Fruit fly (Drosophila melanogaster) whole organism, embryonic: Measurements from ENCODE around the gene CG13081.

ENCODE experiments used
- ATbp ChIP-seq: fragments of 200-800 bp; sonication (Bioruptor generic); optimal IDR thresholded peaks from 2 replicates; lab custom pipeline; 2017; ENCODE audit warnings: missing biosample characterization, mild to moderate bottlenecking, missing genetic modification characterization, missing genetic modification reagents
- Adf1 ChIP-seq: fragments of 200-800 bp; sonication (Bioruptor generic); IDR thresholded peaks from 2 replicates; pipeline ENCODE4 v1.3.6; 2022; ENCODE audit warnings: missing biosample characterization, missing genetic modification characterization
- Atf-2 ChIP-seq: fragments of 200-800 bp; sonication (Bioruptor generic); optimal IDR thresholded peaks from 2 replicates; lab custom pipeline; 2016; ENCODE audit warnings: missing biosample characterization, missing genetic modification characterization
- Blimp-1 ChIP-seq: fragments of 200-800 bp; sonication (Bioruptor generic); optimal IDR thresholded peaks from 3 replicates; lab custom pipeline; 2018; ENCODE audit warnings: missing biosample characterization, missing genetic modification characterization, mild to moderate bottlenecking, moderate library complexity, missing genetic modification reagents
- CG10462 ChIP-seq: fragments of 200-800 bp; sonication (Bioruptor generic); optimal IDR thresholded peaks from 2 replicates; lab custom pipeline; 2016; ENCODE audit warnings: missing biosample characterization, missing genetic modification characterization
- CG11723 ChIP-seq: fragments of 200-800 bp; sonication (Bioruptor generic); optimal IDR thresholded peaks from 2 replicates; lab custom pipeline; 2017; ENCODE audit warnings: missing biosample characterization, mild to moderate bottlenecking, missing genetic modification characterization
- CG12299 ChIP-seq: fragments of 200-800 bp; sonication (Bioruptor generic); optimal IDR thresholded peaks from 2 replicates; lab custom pipeline; 2018; ENCODE audit warnings: missing biosample characterization, mild to moderate bottlenecking, missing genetic modification characterization
- CG12769 ChIP-seq: fragments of 200-800 bp; sonication (Bioruptor generic); optimal IDR thresholded peaks from 2 replicates; lab custom pipeline; 2019; ENCODE audit warnings: missing biosample characterization, mild to moderate bottlenecking, missing genetic modification characterization, moderate library complexity
- CG12942 ChIP-seq: fragments of 200-800 bp; sonication (Bioruptor generic); optimal IDR thresholded peaks from 3 replicates; lab custom pipeline; 2016; ENCODE audit warnings: missing biosample characterization, missing genetic modification characterization
- CG13624 ChIP-seq: fragments of 200-800 bp; sonication (Bioruptor generic); optimal IDR thresholded peaks from 2 replicates; lab custom pipeline; 2016; ENCODE audit warnings: missing biosample characterization, missing genetic modification characterization
- CG15073 ChIP-seq: fragments of 200-800 bp; sonication (Bioruptor generic); optimal IDR thresholded peaks from 2 replicates; lab custom pipeline; 2016; ENCODE audit warnings: missing biosample characterization, missing genetic modification characterization
- CG15479 ChIP-seq: fragments of 200-800 bp; sonication (Bioruptor generic); optimal IDR thresholded peaks from 3 replicates; lab custom pipeline; 2019; ENCODE audit warnings: missing biosample characterization, mild to moderate bottlenecking, missing genetic modification characterization, moderate library complexity
- CG16779 ChIP-seq: fragments of 200-800 bp; sonication (Bioruptor generic); IDR thresholded peaks from 2 replicates; pipeline ENCODE4 v1.3.6; 2022; ENCODE audit warnings: missing biosample characterization, missing genetic modification characterization
- CG17359 ChIP-seq: fragments of 200-800 bp; sonication (Bioruptor generic); optimal IDR thresholded peaks from 3 replicates; lab custom pipeline; 2018; ENCODE audit warnings: missing biosample characterization, mild to moderate bottlenecking, missing genetic modification characterization, moderate library complexity
- CG18262 ChIP-seq: fragments of 200-800 bp; optimal IDR thresholded peaks from 3 replicates; lab custom pipeline; 2019; ENCODE audit warnings: missing biosample characterization, mild to moderate bottlenecking, missing genetic modification characterization, moderate library complexity
- CG31224 ChIP-seq: fragments of 200-800 bp; sonication (Bioruptor generic); IDR thresholded peaks from 2 replicates; pipeline ENCODE4 v1.3.6; 2022; ENCODE audit warnings: missing biosample characterization, missing genetic modification characterization
- CG32772 ChIP-seq: fragments of 200-800 bp; sonication (Bioruptor generic); IDR thresholded peaks from 2 replicates; pipeline ENCODE4 v1.3.6; 2022; ENCODE audit warnings: missing biosample characterization, missing genetic modification characterization
- CG4730 ChIP-seq: fragments of 200-800 bp; sonication (Bioruptor generic); IDR thresholded peaks from 2 replicates; pipeline ENCODE4 v1.3.6; 2022; ENCODE audit warnings: missing biosample characterization, missing genetic modification characterization
- CG7839 ChIP-seq: fragments of 200-800 bp; sonication (Bioruptor generic); optimal IDR thresholded peaks from 3 replicates; lab custom pipeline; 2018; ENCODE audit warnings: missing biosample characterization, mild to moderate bottlenecking, missing genetic modification characterization, moderate library complexity
- CG7928 ChIP-seq: fragments of 200-800 bp; sonication (Bioruptor generic); optimal IDR thresholded peaks from 2 replicates; lab custom pipeline; 2017; ENCODE audit warnings: missing biosample characterization, mild to moderate bottlenecking, missing genetic modification characterization
- CG9932 ChIP-seq: fragments of 200-800 bp; sonication (Bioruptor generic); IDR thresholded peaks from 2 replicates; pipeline ENCODE4 v1.3.6; 2022; ENCODE audit warnings: missing biosample characterization, missing genetic modification characterization
- Dip3 ChIP-seq: fragments of 200-800 bp; sonication (Bioruptor generic); optimal IDR thresholded peaks from 3 replicates; lab custom pipeline; 2016; ENCODE audit warnings: missing biosample characterization, missing genetic modification characterization
- Dp ChIP-seq: fragments of 200-800 bp; sonication (Bioruptor generic); optimal IDR thresholded peaks from 2 replicates; lab custom pipeline; 2018; ENCODE audit warnings: missing biosample characterization, mild to moderate bottlenecking, missing genetic modification characterization, moderate library complexity
- Ets97D ChIP-seq: fragments of 200-800 bp; sonication (Bioruptor generic); optimal IDR thresholded peaks from 3 replicates; lab custom pipeline; 2016; ENCODE audit warnings: missing biosample characterization, missing genetic modification characterization
- Fer3 ChIP-seq: fragments of 200-800 bp; sonication (Bioruptor generic); optimal IDR thresholded peaks from 2 replicates; lab custom pipeline; 2018; ENCODE audit warnings: missing biosample characterization, mild to moderate bottlenecking, missing genetic modification characterization, moderate library complexity
- Gsc ChIP-seq: fragments of 200-800 bp; sonication (Bioruptor generic); IDR thresholded peaks from 2 replicates; pipeline ENCODE4 v1.3.6; 2022; ENCODE audit warnings: missing biosample characterization, missing genetic modification characterization
- H15 ChIP-seq: fragments of 200-800 bp; sonication (Bioruptor generic); IDR thresholded peaks from 3 replicates; pipeline ENCODE4 v1.3.6; 2022; ENCODE audit warnings: missing biosample characterization, missing genetic modification characterization
- HLH4C ChIP-seq: fragments of 200-800 bp; sonication (Bioruptor generic); IDR thresholded peaks from 3 replicates; pipeline ENCODE4 v1.3.6; 2022; ENCODE audit warnings: missing biosample characterization, missing genetic modification characterization; ENCODE audit not compliant: partially characterized antibody
- Meics ChIP-seq: fragments of 200-800 bp; sonication (Bioruptor generic); optimal IDR thresholded peaks from 2 replicates; lab custom pipeline; 2017; ENCODE audit warnings: missing biosample characterization, mild to moderate bottlenecking, missing genetic modification characterization
- Six4 ChIP-seq: fragments of 200-800 bp; sonication (Bioruptor generic); optimal IDR thresholded peaks from 2 replicates; lab custom pipeline; 2016; ENCODE audit warnings: missing biosample characterization, missing genetic modification characterization
- Sry-β ChIP-seq: fragments of 200-800 bp; sonication (Bioruptor generic); optimal IDR thresholded peaks from 2 replicates; lab custom pipeline; 2018; ENCODE audit warnings: missing biosample characterization, mild to moderate bottlenecking, missing genetic modification characterization, moderate library complexity
- ara ChIP-seq: fragments of 200-800 bp; sonication (Bioruptor generic); IDR thresholded peaks from 2 replicates; pipeline ENCODE4 v1.3.6; 2022; ENCODE audit warnings: missing biosample characterization, missing genetic modification characterization
- bsh ChIP-seq, 2 experiments: fragments of 200-800 bp; sonication (Bioruptor generic); optimal IDR thresholded peaks; 2 replicates each; lab custom pipeline; 2017 to 2018; ENCODE audit warnings: mild to moderate bottlenecking in 2 of 2, missing biosample characterization in 2 of 2, missing genetic modification characterization in 2 of 2, moderate library complexity in 1 of 2
- ci ChIP-seq: fragments of 200-800 bp; sonication (Bioruptor generic); IDR thresholded peaks from 3 replicates; pipeline ENCODE4 v1.3.6; 2022; ENCODE audit warnings: missing biosample characterization, missing genetic modification characterization
- corto ChIP-seq: fragments of 200-800 bp; sonication (Bioruptor generic); optimal IDR thresholded peaks from 2 replicates; lab custom pipeline; 2016; ENCODE audit warnings: missing biosample characterization, mild to moderate bottlenecking, missing genetic modification characterization, moderate library complexity
- disco-r ChIP-seq: fragments of 200-800 bp; sonication (Bioruptor generic); optimal IDR thresholded peaks from 2 replicates; lab custom pipeline; 2016; ENCODE audit warnings: missing biosample characterization, missing genetic modification characterization
- dmrt11E ChIP-seq: fragments of 200-800 bp; sonication (Bioruptor generic); optimal IDR thresholded peaks from 3 replicates; lab custom pipeline; 2018; ENCODE audit warnings: missing biosample characterization, mild to moderate bottlenecking, missing genetic modification characterization, moderate library complexity
- emc ChIP-seq: fragments of 200-800 bp; sonication (Bioruptor generic); optimal IDR thresholded peaks from 2 replicates; lab custom pipeline; 2016; ENCODE audit warnings: missing biosample characterization, missing genetic modification characterization
- gro ChIP-seq: fragments of 200-800 bp; sonication (Bioruptor generic); optimal IDR thresholded peaks from 2 replicates; lab custom pipeline; 2016; ENCODE audit warnings: missing biosample characterization, missing genetic modification characterization
- lilli ChIP-seq: fragments of 200-800 bp; sonication (Bioruptor generic); optimal IDR thresholded peaks from 3 replicates; lab custom pipeline; 2016; ENCODE audit warnings: missing biosample characterization, missing genetic modification characterization
- lov ChIP-seq, 2 experiments: fragments of 200-800 bp in 1 of 2; fragments of >200 bp in 1 of 2; sonication (Bioruptor generic) in 1 of 2; IDR thresholded peaks in 1 of 2; optimal IDR thresholded peaks in 1 of 2; 2 replicates in 1 of 2; 3 replicates in 1 of 2; pipeline versions ENCODE4 v1.3.6 to Lab custom; 2017 to 2022; ENCODE audit warnings: missing biosample characterization in 1 of 2, missing genetic modification characterization in 1 of 2
- mam ChIP-seq: fragments of 200-800 bp; sonication (Bioruptor generic); optimal IDR thresholded peaks from 3 replicates; lab custom pipeline; 2016; ENCODE audit warnings: missing biosample characterization, missing genetic modification characterization
- ssp ChIP-seq: fragments of 200-800 bp; sonication (Bioruptor generic); IDR thresholded peaks from 2 replicates; pipeline ENCODE4 v1.3.6; 2022; ENCODE audit warnings: missing biosample characterization, missing genetic modification characterization
- stwl ChIP-seq: fragments of 200-800 bp; sonication (Bioruptor generic); optimal IDR thresholded peaks from 3 replicates; lab custom pipeline; 2018; ENCODE audit warnings: missing biosample characterization, mild to moderate bottlenecking, missing genetic modification characterization, moderate library complexity
- tin ChIP-seq: fragments of 200-800 bp; sonication (Bioruptor generic); optimal IDR thresholded peaks from 3 replicates; lab custom pipeline; 2016; ENCODE audit warnings: missing biosample characterization, missing genetic modification characterization
- vfl ChIP-seq: fragments of 200-800 bp; sonication (Bioruptor generic); optimal IDR thresholded peaks from 2 replicates; lab custom pipeline; 2016; ENCODE audit warnings: missing biosample characterization, missing genetic modification characterization
- zen ChIP-seq: fragments of 200-800 bp; sonication (Bioruptor generic); optimal IDR thresholded peaks from 3 replicates; lab custom pipeline; 2018; ENCODE audit warnings: missing biosample characterization, mild to moderate bottlenecking, missing genetic modification characterization, moderate library complexity
- zen2 ChIP-seq: fragments of 200-800 bp; sonication (Bioruptor generic); IDR thresholded peaks from 3 replicates; pipeline ENCODE4 v1.3.6; 2022; ENCODE audit warnings: missing biosample characterization, missing genetic modification characterization; ENCODE audit not compliant: partially characterized antibody

Gene CG13081

dm6 chr2L:19586436-19587333 lies 46.3 kb downstream of the CG13081 start, which contains the start of gene Lar (continued):
- peak; percentile 40 for TF ChIP-seq CG12769
- TF ChIP-seq mam: peak; percentile 74
- TF ChIP-seq Adf1 (GFP tag; lab: Robert Waterston, UW): no peak
- TF ChIP-seq Dip3 (GFP tag; lab: Kevin White, UChicago): peak; percentile 16
- TF ChIP-seq Ets97D (GFP tag; lab: Kevin White, UChicago): peak; percentile 75
- TF ChIP-seq CG31224 (GFP tag; lab: Robert Waterston, UW): no peak
- TF ChIP-seq tin (GFP tag; lab: Kevin White, UChicago): peak; percentile 39
- peak; percentile 21 for TF ChIP-seq Atf-2 (GFP tag; lab: Kevin White, UChicago)
- TF ChIP-seq CG18262 (tag; lab: Kevin White, UChicago): peak; percentile 50
- peak; percentile 38 for TF ChIP-seq Fer3 (tag; lab: Kevin White, UChicago)
- TF ChIP-seq zen (tag; lab: Kevin White, UChicago): peak; percentile 42
- TF ChIP-seq Sry-β: peak; percentile 26
- TF ChIP-seq Blimp-1 (GFP tag; lab: Kevin White, UChicago): peak; percentile 37
- no peak for TF ChIP-seq ssp
- no peak for TF ChIP-seq CG15479
- peak; percentile 19 for TF ChIP-seq CG12299 (tag; lab: Kevin White, UChicago)
- peak; percentile 44; the same call in 1 of the 2 replicates for TF ChIP-seq CG32772 (GFP tag; lab: Robert Waterston, UW)
- peak; percentile 49 for TF ChIP-seq CG17359 (tag; lab: Kevin White, UChicago)
- TF ChIP-seq HLH4C (GFP tag; lab: Robert Waterston, UW): no peak; the same call in 2 of the 3 replicates
- 0 out of 2 replicates have a peak, but pooled peaks have one; percentile 9 for TF ChIP-seq CG4730 (GFP tag; lab: Robert Waterston, UW)
- TF ChIP-seq CG11723 (GFP tag; lab: Kevin White, UChicago): peak; percentile 34
- no peak for TF ChIP-seq CG16779 (GFP tag; lab: Robert Waterston, UW)
- no peak for TF ChIP-seq emc (GFP tag; lab: Kevin White, UChicago)
- peak; percentile 99 for TF ChIP-seq CG7928 (GFP tag; lab: Kevin White, UChicago)
- TF ChIP-seq Six4 (GFP tag; lab: Kevin White, UChicago): peak; percentile 2
- TF ChIP-seq vfl (GFP tag; lab: Kevin White, UChicago): no peak
- TF ChIP-seq Dp (GFP tag; lab: Kevin White, UChicago): peak; percentile 40
- peak; percentile 58 for TF ChIP-seq Meics (GFP tag; lab: Kevin White, UChicago)
- TF ChIP-seq CG7839 (tag; lab: Kevin White, UChicago): peak; percentile 47
- TF ChIP-seq CG10462: no peak
- TF ChIP-seq dmrt11E: peak; percentile 52
- TF ChIP-seq ATbp (GFP tag; lab: Kevin White, UChicago): no peak
- no peak for TF ChIP-seq corto
- peak; percentile 69 for TF ChIP-seq CG9932 (GFP tag; lab: Robert Waterston, UW)
- TF ChIP-seq bsh (GFP tag; optimal IDR thresholded peaks at IDR 0.05; lab: Kevin White, UChicago): peak; percentile 6 to 47
- TF ChIP-seq CG12942: peak; percentile 5
- peak; percentile 40 for TF ChIP-seq stwl (tag; lab: Kevin White, UChicago)
- TF ChIP-seq disco-r: no peak
- TF ChIP-seq lov (optimal IDR thresholded peaks at IDR 0.05; lab: Kevin White, UChicago): no peak
- 0 out of 3 replicates have a peak, but pooled peaks have one; percentile 17 for TF ChIP-seq lov (GFP tag; IDR thresholded peaks at IDR 0.05; lab: Robert Waterston, UW)
- peak; percentile 78 for TF ChIP-seq ci
- no peak for TF ChIP-seq CG15073 (GFP tag; lab: Kevin White, UChicago)
- TF ChIP-seq zen2 (GFP tag; lab: Robert Waterston, UW): no peak
- TF ChIP-seq ara (GFP tag; lab: Robert Waterston, UW): peak; percentile 49
- TF ChIP-seq CG13624 (GFP tag; lab: Kevin White, UChicago): peak; percentile 67
- TF ChIP-seq Gsc (GFP tag; lab: Robert Waterston, UW): no peak
- TF ChIP-seq lilli (GFP tag; lab: Kevin White, UChicago): peak; percentile 80
- peak; percentile 32 for TF ChIP-seq gro (GFP tag; lab: Kevin White, UChicago)
- TF ChIP-seq H15: 0 out of 3 replicates have a peak, but pooled peaks have one; percentile 9
